Worm (Caenorhabditis elegans): ENCODE results near the gene C17H12.8.

The C17H12.8 gene

DNA sequence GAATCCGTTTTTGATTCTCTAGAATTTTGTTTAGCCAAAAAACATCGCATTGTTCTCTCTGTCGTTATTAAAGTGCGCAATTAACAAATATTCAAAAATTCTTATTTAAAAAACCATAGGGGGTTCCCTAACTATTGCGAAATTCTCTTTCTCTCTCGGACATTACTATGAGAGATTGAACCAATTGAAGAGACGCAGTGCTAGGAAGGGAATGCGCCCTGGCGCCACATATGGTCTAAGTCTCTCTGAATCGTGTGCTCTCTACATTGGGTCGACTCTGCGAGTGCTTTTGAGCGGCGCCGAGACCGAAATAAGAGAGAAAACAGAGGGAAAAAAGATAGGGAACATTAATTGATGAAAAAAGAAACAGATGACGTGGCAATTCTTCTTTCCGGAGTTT lies 32.6 kb upstream of the C17H12.8 start (continued):
- TF ChIP-seq tbp1 (GFP tag; optimal IDR thresholded peaks at IDR 0.05) (peak; percentile 39), nhr-120 (GFP tag; IDR thresholded peaks at IDR 0.05) (no peak)

DNA sequence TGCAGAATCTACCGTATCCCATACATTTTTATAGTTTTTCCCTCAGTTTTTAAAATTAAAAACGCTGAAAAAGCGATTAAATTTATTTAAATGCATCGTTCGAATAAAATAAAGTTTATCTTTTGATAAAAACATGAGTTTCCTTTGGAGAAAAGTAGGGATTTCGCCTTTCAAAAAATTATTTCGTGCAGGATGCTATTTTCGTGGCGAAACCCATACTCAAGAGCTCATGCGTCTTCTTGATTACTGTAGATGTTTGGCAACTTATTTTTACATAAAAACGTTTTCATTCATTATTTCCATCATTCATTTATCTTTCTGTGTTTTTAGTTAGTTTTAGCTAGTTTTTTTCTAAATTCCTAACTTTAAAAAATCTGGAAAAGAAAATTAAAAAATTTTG lies 28.6 kb upstream of the C17H12.8 start:
- TF ChIP-seq nfya-2 (GFP tag; IDR thresholded peaks at IDR 0.05) (no peak), xnd-1 (tag; optimal IDR thresholded peaks at IDR 0.05) (peak; percentile 60), F33H1.4 (GFP tag; IDR thresholded peaks at IDR 0.05) (peak; percentile 83), madf-6 (GFP tag; IDR thresholded peaks at IDR 0.05) (peak; percentile 73), ceh-91 (GFP tag; IDR thresholded peaks at IDR 0.05) (peak; percentile 59), snpc-4 (GFP tag; optimal IDR thresholded peaks at IDR 0.05) (peak; percentile 60), snpc-4 (tag; optimal IDR thresholded peaks at IDR 0.05) (peak in 2 of 4 experiments; percentile 61 to 65), snpc-1.1 (tag; optimal IDR thresholded peaks at IDR 0.05; ENCODE audit: insufficient read depth) (peak; percentile 43), D2030.7 (GFP tag; IDR thresholded peaks at IDR 0.05) (0 out of 2 replicates have a peak, but pooled peaks have one; percentile 25), F49E8.2 (tag; optimal IDR thresholded peaks at IDR 0.05; ENCODE audit: insufficient read depth) (peak; percentile 34), dox-1 (GFP tag; IDR thresholded peaks at IDR 0.05) (0 out of 2 replicates have a peak, but pooled peaks have one; percentile 4), efl-1 (GFP tag; optimal IDR thresholded peaks at IDR 0.05) (peak; percentile 36), ztf-26 (tag; optimal IDR thresholded peaks at IDR 0.05) (no peak), tbp1 (GFP tag; optimal IDR thresholded peaks at IDR 0.05) (peak; percentile 32), him-1 (tag; optimal IDR thresholded peaks at IDR 0.05) (peak; percentile 6), akir-1 (GFP tag; optimal IDR thresholded peaks at IDR 0.05) (no peak), madf-8 (GFP tag; conservative IDR thresholded peaks at IDR 0.05) (peak; percentile 26; the same call in 1 of the 2 replicates), lsl-1 (GFP tag; optimal IDR thresholded peaks at IDR 0.05) (peak; percentile 94), let-526 (GFP tag; IDR thresholded peaks at IDR 0.05) (no peak)

DNA sequence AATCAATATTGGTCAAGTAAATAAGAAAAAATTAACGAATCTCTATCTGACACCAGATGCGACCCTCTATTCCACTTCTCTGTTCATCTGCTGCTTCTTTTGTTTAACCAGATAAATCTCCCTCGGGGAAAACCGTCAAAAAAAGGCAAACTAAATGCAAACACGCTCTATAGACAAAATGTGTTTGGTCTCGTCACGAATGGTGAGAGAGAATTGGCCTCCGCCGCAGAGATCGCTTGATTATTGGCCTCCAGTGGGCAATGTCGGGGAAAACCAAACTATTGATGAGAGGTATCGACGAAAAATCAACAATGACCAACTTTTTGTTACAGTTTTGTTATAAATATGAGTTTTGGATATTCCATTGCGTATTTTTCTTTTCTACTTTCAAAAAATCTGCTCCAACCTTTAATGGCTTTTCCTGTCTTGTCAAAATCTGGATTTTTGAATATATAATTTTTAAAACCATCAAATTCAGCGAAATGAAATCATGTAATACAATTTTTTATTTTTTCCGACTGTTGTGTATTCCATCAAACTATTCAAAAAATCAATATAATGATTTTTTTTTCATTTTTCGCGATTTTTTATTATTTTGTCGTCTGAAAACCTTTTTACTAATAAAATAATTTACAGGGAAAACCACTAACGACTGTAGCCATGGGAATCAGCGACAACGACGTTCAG lies 27.9 kb upstream of the C17H12.8 start, which contains the start of the genes C17H12.2 and vha-8:
Gene C17H12.2 (minus strand): TSS at position 51 of the 687 bp plus-strand sequence.
Gene vha-8 (plus strand): TSS at position 637 of the 687 bp plus-strand sequence.
- TF ChIP-seq lin-40 (tag; optimal IDR thresholded peaks at IDR 0.05) = peak; percentile 88
- TF ChIP-seq lin-26 (GFP tag; IDR thresholded peaks at IDR 0.05) = peak; percentile 75; the same call in 1 of the 2 replicates
- peak; percentile 40 for TF ChIP-seq nhr-90 (tag; optimal IDR thresholded peaks at IDR 0.05)
- TF ChIP-seq pha-4 (tag; optimal IDR thresholded peaks at IDR 0.05) = peak; percentile 67
- TF ChIP-seq F22D6.2 (tag; optimal IDR thresholded peaks at IDR 0.05) = no peak
- TF ChIP-seq C06A6.2 (GFP tag; conservative IDR thresholded peaks at IDR 0.05) = 0 out of 2 replicates have a peak, but pooled peaks have one; percentile 28
- TF ChIP-seq nhr-80 (tag; optimal IDR thresholded peaks at IDR 0.05) = peak; percentile 94
- TF ChIP-seq egrh-3 (GFP tag; IDR thresholded peaks at IDR 0.05) = no peak
- no peak for TF ChIP-seq rpc-1 (optimal IDR thresholded peaks at IDR 0.05)
- TF ChIP-seq rpc-1 (tag; optimal IDR thresholded peaks at IDR 0.05) = no peak
- no peak for TF ChIP-seq nhr-179 (tag; optimal IDR thresholded peaks at IDR 0.05)
- peak; percentile 39 for TF ChIP-seq ztf-18 (tag; optimal IDR thresholded peaks at IDR 0.05)
- TF ChIP-seq rcor-1 (GFP tag; IDR thresholded peaks at IDR 0.05) = 0 out of 2 replicates have a peak, but pooled peaks have one; percentile 46
- no peak for TF ChIP-seq lsy-27 (tag; optimal IDR thresholded peaks at IDR 0.05; ENCODE audit: borderline replicate concordance, insufficient read depth)
- no peak for TF ChIP-seq lir-1 (GFP tag; conservative IDR thresholded peaks at IDR 0.05)
- peak; percentile 20 for TF ChIP-seq tlf-1 (GFP tag; optimal IDR thresholded peaks at IDR 0.05)
- peak; percentile 96 for TF ChIP-seq attf-5 (GFP tag; optimal IDR thresholded peaks at IDR 0.05)
- TF ChIP-seq aptf-2 (GFP tag; conservative IDR thresholded peaks at IDR 0.05) = no peak; the same call in 1 of the 2 replicates
- TF ChIP-seq ztf-3 (GFP tag; optimal IDR thresholded peaks at IDR 0.05) = no peak
- TF ChIP-seq zfh-2 (GFP tag; conservative IDR thresholded peaks at IDR 0.05) = peak; percentile 55; the same call in 1 of the 2 replicates
- no peak for TF ChIP-seq nhr-120 (GFP tag; IDR thresholded peaks at IDR 0.05)
- no peak for TF ChIP-seq bed-2 (GFP tag; IDR thresholded peaks at IDR 0.05)
- TF ChIP-seq K12H6.12 (tag; optimal IDR thresholded peaks at IDR 0.05) = peak; percentile 83
- TF ChIP-seq let-526 (GFP tag; IDR thresholded peaks at IDR 0.05) = 0 out of 2 replicates have a peak, but pooled peaks have one; percentile 46
- 0 out of 2 replicates have a peak, but pooled peaks have one; percentile 51 for TF ChIP-seq egl-44 (GFP tag; IDR thresholded peaks at IDR 0.05)
- peak; percentile 47 for TF ChIP-seq madf-6 (GFP tag; IDR thresholded peaks at IDR 0.05)
- peak; percentile 76 for TF ChIP-seq madf-10 (tag; optimal IDR thresholded peaks at IDR 0.05)
- peak; percentile 67 for TF ChIP-seq B0336.3 (GFP tag; IDR thresholded peaks at IDR 0.05)

All from whole organism, young adult.